Fruit fly (Drosophila melanogaster) whole organism, embryonic: ENCODE data around the gene CG46440.

Experiments used
- Ada2b ChIP-seq: fragments of 200-800 bp; sonication (Bioruptor generic); IDR thresholded peaks from 2 replicates; pipeline ENCODE4 v1.3.6; 2022; ENCODE audit warnings: missing biosample characterization, missing genetic modification characterization
- Adf1 ChIP-seq: fragments of 200-800 bp; sonication (Bioruptor generic); IDR thresholded peaks from 2 replicates; pipeline ENCODE4 v1.3.6; 2022; ENCODE audit warnings: missing biosample characterization, missing genetic modification characterization
- Awh ChIP-seq: fragments of 200-800 bp; sonication (Bioruptor generic); IDR thresholded peaks from 2 replicates; pipeline ENCODE4, ENCODE4 v1.3.6; 2022; ENCODE audit warnings: missing biosample characterization, missing genetic modification characterization
- Bgb ChIP-seq: fragments of 200-800 bp; sonication (Bioruptor generic); IDR thresholded peaks from 2 replicates; pipeline ENCODE4 v1.3.6; 2022; ENCODE audit warnings: missing biosample characterization, missing genetic modification characterization; ENCODE audit not compliant: partially characterized antibody
- CG10321 ChIP-seq: fragments of 200-800 bp; sonication (Bioruptor generic); IDR thresholded peaks from 2 replicates; pipeline ENCODE4 v1.3.6; 2022; ENCODE audit warnings: missing biosample characterization, missing genetic modification characterization
- CG11456 ChIP-seq: fragments of 200-800 bp; sonication (Bioruptor generic); IDR thresholded peaks from 3 replicates; pipeline ENCODE4 v1.3.6; 2022; ENCODE audit warnings: missing biosample characterization, missing genetic modification characterization
- CG13624 ChIP-seq: fragments of 200-800 bp; sonication (Bioruptor generic); optimal IDR thresholded peaks from 2 replicates; lab custom pipeline; 2016; ENCODE audit warnings: missing biosample characterization, missing genetic modification characterization
- CG17328 ChIP-seq: fragments of 200-800 bp; sonication (Bioruptor generic); IDR thresholded peaks from 2 replicates; pipeline ENCODE4 v1.3.6; 2022; ENCODE audit warnings: missing biosample characterization, missing genetic modification characterization
- CG18262 ChIP-seq: fragments of 200-800 bp; optimal IDR thresholded peaks from 3 replicates; lab custom pipeline; 2019; ENCODE audit warnings: missing biosample characterization, mild to moderate bottlenecking, missing genetic modification characterization, moderate library complexity
- CG2199 ChIP-seq: fragments of 200-800 bp; sonication (Bioruptor generic); IDR thresholded peaks from 3 replicates; pipeline ENCODE4 v1.3.6; 2022; ENCODE audit warnings: missing biosample characterization, missing genetic modification characterization
- CG30403 ChIP-seq: fragments of 200-800 bp; sonication (Bioruptor generic); optimal IDR thresholded peaks from 3 replicates; lab custom pipeline; 2016; ENCODE audit warnings: missing biosample characterization, missing genetic modification characterization
- CG30431 ChIP-seq: fragments of 200-800 bp; sonication (Bioruptor generic); optimal IDR thresholded peaks from 2 replicates; lab custom pipeline; 2017; ENCODE audit warnings: missing biosample characterization, missing genetic modification characterization
- CG3847 ChIP-seq: fragments of 200-800 bp; sonication (Bioruptor generic); IDR thresholded peaks from 2 replicates; pipeline ENCODE4 v1.3.6; 2022; ENCODE audit warnings: missing biosample characterization, missing genetic modification characterization
- CG5953 ChIP-seq: fragments of 200-800 bp; sonication (Bioruptor generic); IDR thresholded peaks from 2 replicates; pipeline ENCODE4 v1.3.6; 2022; ENCODE audit warnings: missing biosample characterization, missing genetic modification characterization
- CG6765 ChIP-seq: fragments of 200-800 bp; sonication (Bioruptor generic); optimal IDR thresholded peaks from 3 replicates; lab custom pipeline; 2017; ENCODE audit warnings: missing biosample characterization, mild to moderate bottlenecking, missing genetic modification characterization
- CG9609 ChIP-seq: fragments of 200-800 bp; sonication (Bioruptor generic); optimal IDR thresholded peaks from 3 replicates; lab custom pipeline; 2016; ENCODE audit warnings: missing biosample characterization, missing genetic modification characterization
- CG9932 ChIP-seq: fragments of 200-800 bp; sonication (Bioruptor generic); IDR thresholded peaks from 2 replicates; pipeline ENCODE4 v1.3.6; 2022; ENCODE audit warnings: missing biosample characterization, missing genetic modification characterization
- CrebB ChIP-seq: fragments of 200-800 bp; sonication (Bioruptor generic); optimal IDR thresholded peaks from 3 replicates; lab custom pipeline; 2018; ENCODE audit warnings: missing biosample characterization, mild to moderate bottlenecking, missing genetic modification characterization
- Dad ChIP-seq: fragments of 200-800 bp; sonication (Bioruptor generic); optimal IDR thresholded peaks from 3 replicates; lab custom pipeline; 2016; ENCODE audit warnings: missing biosample characterization, missing genetic modification characterization
- Drgx ChIP-seq: fragments of 200-800 bp; sonication (Bioruptor generic); IDR thresholded peaks from 2 replicates; pipeline ENCODE4 v1.3.6; 2022; ENCODE audit warnings: missing biosample characterization, missing genetic modification characterization
- Ets65A ChIP-seq: fragments of 200-800 bp; sonication (Bioruptor generic); peaks from one replicate; lab custom pipeline; 2016; ENCODE audit warnings: missing biosample characterization, missing genetic modification characterization
- Fer1 ChIP-seq: fragments of 200-800 bp; sonication (Bioruptor generic); optimal IDR thresholded peaks from 2 replicates; lab custom pipeline; 2017; ENCODE audit warnings: missing biosample characterization, mild to moderate bottlenecking, missing genetic modification characterization
- Fer2 ChIP-seq: fragments of 200-800 bp; sonication (Bioruptor generic); optimal IDR thresholded peaks from 2 replicates; lab custom pipeline; 2018; ENCODE audit warnings: missing biosample characterization, mild to moderate bottlenecking, missing genetic modification characterization, moderate library complexity
- H15 ChIP-seq: fragments of 200-800 bp; sonication (Bioruptor generic); IDR thresholded peaks from 3 replicates; pipeline ENCODE4 v1.3.6; 2022; ENCODE audit warnings: missing biosample characterization, missing genetic modification characterization
- HLH54F ChIP-seq: fragments of 200-800 bp; sonication (Bioruptor generic); optimal IDR thresholded peaks from 3 replicates; lab custom pipeline; 2016; ENCODE audit warnings: missing biosample characterization, missing genetic modification characterization
- Hsf ChIP-seq: fragments of 200-800 bp; sonication (Bioruptor generic); optimal IDR thresholded peaks from 3 replicates; lab custom pipeline; 2016; ENCODE audit warnings: missing biosample characterization, missing genetic modification characterization
- Med ChIP-seq: fragments of 200-800 bp; sonication (Bioruptor generic); peaks from one replicate; lab custom pipeline; 2016; ENCODE audit warnings: missing biosample characterization, missing genetic modification characterization, mild to moderate bottlenecking, inconsistent platforms, moderate library complexity
- Pdp1 ChIP-seq, 2 experiments: fragments of 200-800 bp; sonication (Bioruptor generic); optimal IDR thresholded peaks; 3 replicates each; lab custom pipeline; 2016; ENCODE audit warnings: missing biosample characterization in 2 of 2, missing genetic modification characterization in 2 of 2, mild to moderate bottlenecking in 1 of 2, moderate library complexity in 1 of 2
- Ravus ChIP-seq: fragments of 200-800 bp; sonication (Bioruptor generic); IDR thresholded peaks from 2 replicates; pipeline ENCODE4 v1.3.6; 2022; ENCODE audit warnings: missing biosample characterization, missing genetic modification characterization
- Sox102F ChIP-seq: fragments of 200-800 bp; sonication (Bioruptor generic); optimal IDR thresholded peaks from 2 replicates; lab custom pipeline; 2018; ENCODE audit warnings: missing biosample characterization, mild to moderate bottlenecking, missing genetic modification characterization, moderate library complexity
- YL-1 ChIP-seq: fragments of 200-800 bp; sonication (Bioruptor generic); optimal IDR thresholded peaks from 3 replicates; lab custom pipeline; 2017; ENCODE audit warnings: missing biosample characterization, mild to moderate bottlenecking, missing genetic modification characterization
- bowl ChIP-seq: fragments of 200-800 bp; sonication (Bioruptor generic); IDR thresholded peaks from 2 replicates; pipeline ENCODE4 v1.3.6; 2022; ENCODE audit warnings: missing biosample characterization, missing genetic modification characterization
- chif ChIP-seq, 2 experiments: fragments of 200-800 bp; sonication (Bioruptor generic); optimal IDR thresholded peaks; 3 replicates each; lab custom pipeline; 2016; ENCODE audit warnings: missing biosample characterization in 2 of 2, missing genetic modification characterization in 2 of 2
- corto ChIP-seq: fragments of 200-800 bp; sonication (Bioruptor generic); optimal IDR thresholded peaks from 2 replicates; lab custom pipeline; 2016; ENCODE audit warnings: missing biosample characterization, mild to moderate bottlenecking, missing genetic modification characterization, moderate library complexity
- croc ChIP-seq: fragments of 200-800 bp; sonication (Bioruptor generic); conservative IDR thresholded peaks from 3 replicates; pipeline ENCODE4 v1.3.6; 2022; ENCODE audit warnings: missing biosample characterization, missing genetic modification characterization
- dimm ChIP-seq: fragments of 200-800 bp; sonication (Bioruptor generic); IDR thresholded peaks from 2 replicates; pipeline ENCODE4 v1.3.6; 2022; ENCODE audit warnings: missing biosample characterization, missing genetic modification characterization
- hbn ChIP-seq: fragments of 200-800 bp; sonication (Bioruptor generic); IDR thresholded peaks from 2 replicates; pipeline ENCODE4 v1.3.6; 2022; ENCODE audit warnings: missing biosample characterization, missing genetic modification characterization; ENCODE audit not compliant: partially characterized antibody
- kni ChIP-seq: fragments of 200-800 bp; sonication (Bioruptor generic); optimal IDR thresholded peaks from 3 replicates; lab custom pipeline; 2017; ENCODE audit warnings: mild to moderate bottlenecking, missing biosample characterization, missing genetic modification reagents, missing genetic modification characterization
- lab ChIP-seq: fragments of 200-800 bp; sonication (Bioruptor generic); optimal IDR thresholded peaks from 3 replicates; lab custom pipeline; 2017; ENCODE audit warnings: missing biosample characterization, missing genetic modification characterization, mild to moderate bottlenecking, moderate library complexity, missing genetic modification reagents
- lilli ChIP-seq: fragments of 200-800 bp; sonication (Bioruptor generic); optimal IDR thresholded peaks from 3 replicates; lab custom pipeline; 2016; ENCODE audit warnings: missing biosample characterization, missing genetic modification characterization
- lmd ChIP-seq: fragments of 200-800 bp; sonication (Bioruptor generic); IDR thresholded peaks from 2 replicates; pipeline ENCODE4 v1.3.6; 2022; ENCODE audit warnings: missing biosample characterization, missing genetic modification characterization
- otp ChIP-seq: fragments of 200-800 bp; sonication (Bioruptor generic); IDR thresholded peaks from 3 replicates; pipeline ENCODE4, ENCODE4 v1.3.6; 2022; ENCODE audit warnings: missing biosample characterization, missing genetic modification characterization
- peb ChIP-seq: fragments of 200-800 bp; sonication (Bioruptor generic); IDR thresholded peaks from 2 replicates; pipeline ENCODE4 v1.3.6; 2022; ENCODE audit warnings: missing biosample characterization, missing genetic modification characterization
- phol ChIP-seq: fragments of 200-800 bp; sonication (Bioruptor generic); optimal IDR thresholded peaks from 3 replicates; lab custom pipeline; 2018; ENCODE audit warnings: missing biosample characterization, mild to moderate bottlenecking, missing genetic modification characterization, moderate library complexity
- pnt ChIP-seq: fragments of 200-800 bp; sonication (Bioruptor generic); optimal IDR thresholded peaks from 3 replicates; lab custom pipeline; 2016; ENCODE audit warnings: missing biosample characterization, missing genetic modification characterization
- sim ChIP-seq: fragments of 200-800 bp; sonication (Bioruptor generic); IDR thresholded peaks from 2 replicates; pipeline ENCODE4 v1.3.6; 2022; ENCODE audit warnings: missing biosample characterization, missing genetic modification characterization
- slp2 ChIP-seq: fragments of 200-800 bp; sonication (Bioruptor generic); optimal IDR thresholded peaks from 2 replicates; lab custom pipeline; 2016; ENCODE audit warnings: missing biosample characterization, missing genetic modification characterization
- sqz ChIP-seq: fragments of 200-800 bp; sonication (Bioruptor generic); optimal IDR thresholded peaks from 3 replicates; lab custom pipeline; 2018; ENCODE audit warnings: missing biosample characterization, mild to moderate bottlenecking, missing genetic modification characterization
- trh ChIP-seq: fragments of 200-800 bp; sonication (Bioruptor generic); optimal IDR thresholded peaks from 2 replicates; lab custom pipeline; 2016; ENCODE audit warnings: missing biosample characterization, missing genetic modification characterization
- tx ChIP-seq: fragments of 200-800 bp; sonication (Bioruptor generic); optimal IDR thresholded peaks from 2 replicates; lab custom pipeline; 2016; ENCODE audit warnings: missing biosample characterization, missing genetic modification characterization
- vfl ChIP-seq: fragments of 200-800 bp; sonication (Bioruptor generic); optimal IDR thresholded peaks from 2 replicates; lab custom pipeline; 2016; ENCODE audit warnings: missing biosample characterization, missing genetic modification characterization
- wek ChIP-seq: fragments of 200-800 bp; sonication (Bioruptor generic); optimal IDR thresholded peaks from 3 replicates; lab custom pipeline; 2018; ENCODE audit warnings: missing biosample characterization, mild to moderate bottlenecking, missing genetic modification characterization, moderate library complexity

Gene CG46440

dm6 chrX:15818608-15819184 is 38.9 kb downstream of the CG46440 start (continued):
- TF ChIP-seq hbn (GFP tag; lab: Robert Waterston, UW) (no peak), trh (no peak), vfl (GFP tag; lab: Kevin White, UChicago) (no peak), CG30431 (GFP tag; lab: Kevin White, UChicago) (no peak), tx (GFP tag; lab: Kevin White, UChicago) (no peak), CG9609 (GFP tag; lab: Kevin White, UChicago) (peak; percentile 1), sim (no peak), Drgx (GFP tag; lab: Robert Waterston, UW) (no peak), H15 (no peak), CG18262 (tag; lab: Kevin White, UChicago) (no peak), Ravus (GFP tag; lab: Robert Waterston, UW) (no peak), peb (no peak), HLH54F (peak; percentile 1), Ets65A (GFP tag; lab: Kevin White, UChicago) (peak; percentile 94), CG10321 (no peak), otp (GFP tag; lab: Robert Waterston, UW) (no peak), CG3847 (GFP tag; lab: Robert Waterston, UW) (no peak), Sox102F (GFP tag; lab: Kevin White, UChicago) (no peak), wek (GFP tag; lab: Kevin White, UChicago) (no peak), CG2199 (GFP tag; lab: Robert Waterston, UW) (peak; percentile 55; the same call in 1 of the 3 replicates), CG6765 (GFP tag; lab: Kevin White, UChicago) (no peak), CrebB (no peak), slp2 (GFP tag; lab: Kevin White, UChicago) (no peak), bowl (GFP tag; lab: Robert Waterston, UW) (no peak), lmd (GFP tag; lab: Robert Waterston, UW) (no peak), sqz (GFP tag; lab: Kevin White, UChicago) (no peak), CG17328 (GFP tag; lab: Robert Waterston, UW) (peak; percentile 40; the same call in 1 of the 2 replicates), Adf1 (GFP tag; lab: Robert Waterston, UW) (no peak), Ada2b (GFP tag; lab: Robert Waterston, UW) (peak; percentile 39; the same call in 1 of the 2 replicates), YL-1 (GFP tag; lab: Kevin White, UChicago) (no peak), pnt (GFP tag; lab: Kevin White, UChicago) (peak; percentile 10), CG9932 (no peak), CG5953 (GFP tag; lab: Robert Waterston, UW) (no peak), kni (GFP tag; lab: Kevin White, UChicago) (no peak), Awh (no peak), Bgb (GFP tag; lab: Robert Waterston, UW) (no peak), Med (GFP tag; lab: Kevin White, UChicago) (peak; percentile 82), dimm (no peak), Hsf (GFP tag; lab: Kevin White, UChicago) (no peak), chif (GFP tag; optimal IDR thresholded peaks at IDR 0.05; lab: Kevin White, UChicago) (peak in 1 of 2 experiments; percentile 22), lilli (GFP tag; lab: Kevin White, UChicago) (peak; percentile 32), Dad (GFP tag; lab: Kevin White, UChicago) (no peak), lab (GFP tag; lab: Kevin White, UChicago) (no peak), CG13624 (GFP tag; lab: Kevin White, UChicago) (no peak), Fer2 (tag; lab: Kevin White, UChicago) (no peak), Pdp1 (GFP tag; optimal IDR thresholded peaks at IDR 0.05; lab: Kevin White, UChicago) (no peak), CG11456 (GFP tag; lab: Robert Waterston, UW) (no peak), phol (peak; percentile 42), corto (GFP tag; lab: Kevin White, UChicago) (no peak), croc (no peak), CG30403 (GFP tag; lab: Kevin White, UChicago) (peak; percentile 31), Fer1 (GFP tag; lab: Kevin White, UChicago) (peak; percentile 25)
